Fruit fly (Drosophila melanogaster): ENCODE data around the gene CG16890.

The CG16890 gene

DNA sequence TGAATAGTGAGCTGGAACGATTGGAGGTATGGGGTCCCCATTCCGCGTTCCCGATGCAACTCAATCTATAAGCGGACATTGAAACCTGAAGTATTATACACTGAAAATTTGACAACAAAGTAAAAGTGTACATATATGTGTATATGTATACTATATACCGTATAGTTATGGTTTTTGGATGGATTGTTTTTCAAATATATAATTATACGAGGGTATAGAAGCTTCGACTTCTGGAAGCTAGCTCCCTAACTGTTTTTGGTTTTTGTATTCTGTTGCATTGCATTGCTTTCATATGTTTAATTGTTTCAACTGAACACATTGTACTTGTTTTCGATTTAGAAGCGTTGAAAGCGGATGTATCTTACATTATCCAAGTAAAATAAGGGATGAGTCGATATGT, 29.0 kb upstream of the CG16890 start, which contains the start of gene CG16888:
TSS of gene CG16888 (minus strand) at position 101 of the 400 bp plus-strand sequence.
- TF ChIP-seq CG13204 (GFP tag; optimal IDR thresholded peaks at IDR 0.05) (no peak), Snoo (tag; optimal IDR thresholded peaks at IDR 0.05) (no peak), CG15710 (tag; optimal IDR thresholded peaks at IDR 0.05) (no peak), CG10348 (GFP tag; IDR thresholded peaks at IDR 0.05) (no peak), CG17806 (tag; optimal IDR thresholded peaks at IDR 0.05) (no peak)

DNA sequence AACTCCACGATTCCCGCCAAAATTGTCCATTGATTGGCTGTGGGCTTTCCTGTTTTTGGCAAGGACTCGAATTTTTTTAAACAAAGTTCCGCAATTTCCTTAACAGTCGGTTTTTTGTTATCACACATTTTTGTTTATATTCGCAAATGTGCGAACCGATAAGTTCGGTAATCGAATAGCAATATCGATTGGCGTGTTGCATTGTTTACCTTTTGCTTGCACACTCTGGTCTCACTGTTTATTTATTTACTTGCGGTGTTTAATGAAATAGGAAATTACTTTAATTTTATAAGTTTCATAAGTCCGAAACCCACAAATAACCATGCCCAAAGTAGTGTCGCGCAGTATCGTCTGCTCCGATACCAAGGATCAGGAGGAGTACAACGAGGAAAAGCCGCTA, 27.2 kb upstream of the CG16890 start, which contains the start of the genes Adat1 and CG16865:
TSS of gene Adat1 (minus strand) at position 152 of the 400 bp plus-strand sequence.
TSS of gene CG16865 (plus strand) at position 200 of the 400 bp plus-strand sequence.
- TF ChIP-seq Snoo (tag; optimal IDR thresholded peaks at IDR 0.05) (no peak), CG32121 (GFP tag; IDR thresholded peaks at IDR 0.05) (no peak), CG17806 (tag; optimal IDR thresholded peaks at IDR 0.05) (no peak), rn (GFP tag; IDR thresholded peaks at IDR 0.05) (no peak), CG14655 (GFP tag; optimal IDR thresholded peaks at IDR 0.05) (no peak), Pif1A (GFP tag; optimal IDR thresholded peaks at IDR 0.05) (no peak), CG4496 (GFP tag; IDR thresholded peaks at IDR 0.05) (no peak), CG8159 (tag; optimal IDR thresholded peaks at IDR 0.05) (no peak), CG34367 (tag; optimal IDR thresholded peaks at IDR 0.05) (no peak), CG15710 (tag; optimal IDR thresholded peaks at IDR 0.05) (no peak), D1 (tag; optimal IDR thresholded peaks at IDR 0.05) (no peak), CG10348 (GFP tag; IDR thresholded peaks at IDR 0.05) (no peak), EcR (GFP tag; optimal IDR thresholded peaks at IDR 0.05) (no peak), CG13204 (GFP tag; optimal IDR thresholded peaks at IDR 0.05) (no peak), gl (tag; optimal IDR thresholded peaks at IDR 0.05) (no peak), Pif1B (GFP tag; optimal IDR thresholded peaks at IDR 0.05) (no peak), CG8301 (tag; optimal IDR thresholded peaks at IDR 0.05) (no peak)

DNA sequence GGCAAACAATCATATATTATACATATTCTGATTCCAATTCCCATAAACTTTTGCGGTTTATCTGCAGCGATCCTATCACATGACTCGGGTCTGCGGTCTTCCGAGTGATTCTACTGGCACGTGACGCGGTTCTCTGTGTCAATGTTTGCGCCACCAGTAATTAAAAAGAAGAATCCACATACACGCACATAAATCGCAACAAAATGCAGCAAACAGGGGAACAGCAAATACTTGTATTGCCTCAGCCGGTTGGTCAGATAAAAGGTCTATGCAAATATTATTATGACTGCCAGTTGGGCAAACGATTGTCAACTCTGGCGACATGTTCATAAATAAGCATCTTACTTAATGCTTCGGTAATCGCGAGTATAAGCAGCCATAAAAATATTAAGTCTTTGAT, 23.8 kb upstream of the CG16890 start:
- no peak for TF ChIP-seq CG9948 (tag; optimal IDR thresholded peaks at IDR 0.05)
- no peak for TF ChIP-seq gl (tag; optimal IDR thresholded peaks at IDR 0.05)
- no peak for TF ChIP-seq CG34367 (tag; optimal IDR thresholded peaks at IDR 0.05)
- peak; percentile 3 for TF ChIP-seq Snoo (tag; optimal IDR thresholded peaks at IDR 0.05)

DNA sequence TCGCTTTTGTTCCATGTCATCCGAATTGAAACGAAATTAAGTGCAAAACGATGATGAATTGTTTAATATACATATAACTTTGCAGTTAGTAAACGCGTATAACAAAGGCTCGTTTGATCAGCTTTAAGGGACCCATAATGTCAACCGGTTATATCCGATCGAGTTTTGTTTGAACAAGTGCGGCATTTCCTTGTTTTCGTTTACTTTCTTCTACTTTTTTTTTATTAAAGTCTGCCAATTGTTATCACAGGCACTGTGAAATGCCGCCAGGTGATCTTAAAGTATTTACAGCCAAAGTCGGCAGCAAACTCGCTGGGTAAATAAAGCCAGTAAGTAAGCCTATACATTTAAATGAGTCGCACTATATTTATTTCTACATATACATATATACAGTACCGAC, 23.0 kb upstream of the CG16890 start:
- TF ChIP-seq CG32121 (GFP tag; IDR thresholded peaks at IDR 0.05) (no peak), fd96Ca (GFP tag; IDR thresholded peaks at IDR 0.05) (no peak), CG4496 (GFP tag; IDR thresholded peaks at IDR 0.05) (no peak), Snoo (tag; optimal IDR thresholded peaks at IDR 0.05) (no peak), CG34367 (tag; optimal IDR thresholded peaks at IDR 0.05) (no peak), CG14655 (GFP tag; optimal IDR thresholded peaks at IDR 0.05) (no peak)

DNA sequence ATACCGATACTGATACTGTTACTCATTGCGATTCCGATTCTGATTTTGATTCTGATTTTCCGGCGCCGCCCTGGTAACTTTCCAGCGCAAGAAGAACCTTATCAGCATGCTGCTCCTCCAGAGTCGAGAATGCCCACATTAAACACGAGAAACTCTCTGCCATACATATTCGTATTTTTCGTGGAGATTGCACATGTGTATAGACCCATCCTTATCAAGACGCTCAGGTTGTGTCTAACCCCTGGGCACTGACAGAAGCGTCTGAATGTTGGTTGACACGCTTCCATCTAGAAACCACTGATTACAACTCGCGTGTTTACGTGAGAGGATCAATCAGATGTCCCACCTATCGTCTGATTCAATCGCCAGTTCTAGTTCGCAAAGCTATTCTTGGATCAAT, 21.0 kb upstream of the CG16890 start:
- no peak for TF ChIP-seq CG17806 (tag; optimal IDR thresholded peaks at IDR 0.05)
- TF ChIP-seq CG8159 (tag; optimal IDR thresholded peaks at IDR 0.05): no peak
- no peak for TF ChIP-seq CG8301 (tag; optimal IDR thresholded peaks at IDR 0.05)
- no peak for TF ChIP-seq CG10348 (GFP tag; IDR thresholded peaks at IDR 0.05)
- no peak for TF ChIP-seq D1 (tag; optimal IDR thresholded peaks at IDR 0.05)
- TF ChIP-seq CG9948 (tag; optimal IDR thresholded peaks at IDR 0.05): no peak
- TF ChIP-seq rn (GFP tag; IDR thresholded peaks at IDR 0.05): no peak
- no peak for TF ChIP-seq fd96Ca (GFP tag; IDR thresholded peaks at IDR 0.05)
- TF ChIP-seq Pif1A (GFP tag; optimal IDR thresholded peaks at IDR 0.05): no peak

DNA sequence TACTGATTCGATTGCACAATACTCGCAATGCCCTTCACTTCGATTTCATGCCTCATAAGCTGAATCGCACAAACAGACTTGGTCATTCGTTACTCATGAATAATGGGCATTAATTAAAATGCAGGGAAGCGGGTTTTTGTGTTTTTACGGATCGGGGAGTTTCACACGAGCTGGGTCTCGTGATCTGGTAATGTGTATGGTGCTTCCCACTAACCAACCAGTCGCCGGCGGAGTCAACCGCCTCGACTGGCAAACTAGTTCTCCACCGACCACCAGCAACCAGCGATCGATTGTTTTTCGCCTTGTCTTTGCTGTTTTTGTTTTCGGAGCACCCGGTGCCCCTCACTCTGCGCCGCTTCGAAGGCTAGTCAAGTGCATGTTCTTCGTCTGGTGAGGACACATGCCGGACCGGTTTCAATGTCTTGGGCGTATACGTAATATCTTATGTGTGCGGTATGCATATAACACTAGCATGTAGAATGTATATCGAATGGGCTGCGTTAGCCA, 20.5 kb upstream of the CG16890 start:
- TF ChIP-seq fd96Ca (GFP tag; IDR thresholded peaks at IDR 0.05): peak; percentile 46; the same call in 1 of the 3 replicates
- no peak for TF ChIP-seq CG15710 (tag; optimal IDR thresholded peaks at IDR 0.05)
- no peak for TF ChIP-seq Pif1B (GFP tag; optimal IDR thresholded peaks at IDR 0.05)
- peak; percentile 90 for TF ChIP-seq EcR (GFP tag; optimal IDR thresholded peaks at IDR 0.05)
- peak; percentile 46; the same call in 1 of the 2 replicates for TF ChIP-seq Ets98B (GFP tag; IDR thresholded peaks at IDR 0.05)
- TF ChIP-seq D1 (tag; optimal IDR thresholded peaks at IDR 0.05): no peak
- TF ChIP-seq gl (tag; optimal IDR thresholded peaks at IDR 0.05): peak; percentile 37

DNA sequence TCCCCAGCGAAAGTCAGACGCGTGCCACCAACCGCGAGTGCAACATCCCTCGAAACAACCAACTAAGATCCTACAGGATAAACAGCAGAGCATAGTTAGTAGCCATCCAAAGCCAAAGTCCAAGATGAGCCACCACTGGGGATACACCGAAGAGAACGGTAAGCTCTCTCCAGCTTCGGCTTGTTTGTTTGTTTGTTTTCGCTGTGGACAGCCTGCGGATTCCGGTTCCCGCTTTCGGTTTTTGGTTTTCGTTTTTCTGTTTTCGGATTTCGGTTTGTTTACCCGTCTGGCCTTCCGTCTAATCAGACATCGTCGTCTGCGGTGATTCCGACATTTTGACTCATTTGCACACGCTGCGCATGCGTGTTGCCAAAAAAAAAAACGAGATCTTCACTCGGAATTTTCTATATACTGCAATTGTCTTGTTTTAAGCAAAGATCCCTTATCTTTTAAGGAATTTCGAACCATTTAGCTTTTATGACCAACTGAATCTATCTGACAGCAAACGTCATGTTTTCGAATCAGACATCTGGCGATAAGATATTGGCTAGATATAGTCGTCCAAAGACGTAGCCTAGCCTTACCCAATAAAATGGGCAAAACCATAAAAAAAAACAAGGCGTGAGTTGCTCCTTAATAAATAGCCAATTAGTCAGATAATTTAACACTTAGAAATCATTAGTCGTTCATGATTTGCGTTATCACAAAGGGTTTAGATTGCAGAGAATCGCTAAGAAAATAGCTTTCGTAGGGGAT, 19.8 kb upstream of the CG16890 start:
- TF ChIP-seq CG9948 (tag; optimal IDR thresholded peaks at IDR 0.05) (no peak), Pif1A (GFP tag; optimal IDR thresholded peaks at IDR 0.05) (no peak), Ets98B (GFP tag; IDR thresholded peaks at IDR 0.05) (no peak), CG17806 (tag; optimal IDR thresholded peaks at IDR 0.05) (no peak), CG14655 (GFP tag; optimal IDR thresholded peaks at IDR 0.05) (no peak), CG8159 (tag; optimal IDR thresholded peaks at IDR 0.05) (no peak), Snoo (tag; optimal IDR thresholded peaks at IDR 0.05) (no peak), CG4496 (GFP tag; IDR thresholded peaks at IDR 0.05) (0 out of 3 replicates have a peak, but pooled peaks have one; percentile 22)
